Worm (Caenorhabditis elegans): Measurements from ENCODE around the gene dod-17.
A peak's percentile ranks its signal among the peaks of the same experiment; 100 is the strongest.

The dod-17 gene

DNA sequence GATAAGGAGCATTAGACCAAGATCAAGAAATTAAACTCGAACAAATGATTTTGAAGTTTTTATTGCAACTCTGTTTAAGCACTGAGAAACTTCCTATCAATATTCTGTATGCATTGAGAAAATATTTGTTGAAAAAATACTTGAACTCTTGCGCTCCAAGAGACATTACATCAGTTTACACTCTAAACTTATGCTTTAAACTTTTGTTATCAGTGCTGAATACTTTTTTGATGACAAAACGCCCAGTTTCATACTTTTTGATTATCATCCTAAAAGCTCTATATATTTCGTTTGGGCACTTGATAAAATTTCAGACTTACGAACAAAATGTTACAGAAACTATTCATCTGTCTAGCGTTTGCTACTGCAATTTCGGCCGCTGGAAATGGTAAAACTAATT, at the start of gene dod-17:
Gene dod-17, plus strand, starts transcription at position 323 of the 400 bp plus-strand sequence.
- no peak for TF ChIP-seq T07F8.4 (tag; optimal IDR thresholded peaks at IDR 0.05)
- no peak for TF ChIP-seq bed-1 (GFP tag; IDR thresholded peaks at IDR 0.05)
- TF ChIP-seq nhr-27 (tag; optimal IDR thresholded peaks at IDR 0.05) = no peak
- TF ChIP-seq B0261.1 (tag; optimal IDR thresholded peaks at IDR 0.05) = no peak

DNA sequence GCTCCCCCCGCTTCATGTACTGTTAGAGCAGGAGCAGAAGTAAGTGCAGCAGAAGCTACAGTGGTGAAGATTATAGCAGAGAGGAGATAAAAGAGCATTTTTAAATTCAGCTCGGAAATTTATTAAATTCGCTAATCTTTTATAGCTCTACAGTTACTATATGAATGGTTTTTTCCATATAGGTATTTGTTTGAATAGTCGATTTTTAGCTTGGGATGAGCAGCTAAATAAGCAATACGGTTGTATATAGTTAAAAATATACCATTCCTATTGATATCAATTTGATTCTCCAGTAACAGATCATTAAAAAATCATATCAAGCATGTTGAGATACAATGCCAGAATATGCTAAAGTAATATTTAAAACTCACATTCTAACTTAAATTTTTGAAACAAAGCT, 49.5 kb upstream of the dod-17 start, which contains the start of gene srlf-5:
Gene srlf-5, minus strand, starts transcription at position 101 of the 400 bp plus-strand sequence.
- TF ChIP-seq egl-18 (GFP tag; IDR thresholded peaks at IDR 0.05) = no peak
- TF ChIP-seq nfya-2 (GFP tag; IDR thresholded peaks at IDR 0.05) = no peak
- TF ChIP-seq D2030.7 (GFP tag; IDR thresholded peaks at IDR 0.05) = no peak
- TF ChIP-seq nfyb-1 (GFP tag; IDR thresholded peaks at IDR 0.05) = no peak
- TF ChIP-seq chd-7 (tag; optimal IDR thresholded peaks at IDR 0.05) = no peak
- TF ChIP-seq C17E4.6 (GFP tag; IDR thresholded peaks at IDR 0.05) = no peak
- TF ChIP-seq ceh-27 (GFP tag; optimal IDR thresholded peaks at IDR 0.05) = no peak
- TF ChIP-seq xnd-1 (tag; optimal IDR thresholded peaks at IDR 0.05) = no peak
- TF ChIP-seq rpc-1 (optimal IDR thresholded peaks at IDR 0.05) = no peak
- no peak for TF ChIP-seq rpc-1 (tag; optimal IDR thresholded peaks at IDR 0.05)
- TF ChIP-seq mes-4 (tag; optimal IDR thresholded peaks at IDR 0.05) = no peak
- no peak for TF ChIP-seq lin-26 (GFP tag; IDR thresholded peaks at IDR 0.05)
- TF ChIP-seq ekl-4 (GFP tag; IDR thresholded peaks at IDR 0.05) = no peak
- no peak for TF ChIP-seq ama-1 (optimal IDR thresholded peaks at IDR 0.05)
- TF ChIP-seq ama-1 (GFP tag; optimal IDR thresholded peaks at IDR 0.05) = no peak
- TF ChIP-seq him-1 (tag; optimal IDR thresholded peaks at IDR 0.05) = no peak
- TF ChIP-seq hsf-1 (GFP tag; IDR thresholded peaks at IDR 0.05) = no peak

DNA sequence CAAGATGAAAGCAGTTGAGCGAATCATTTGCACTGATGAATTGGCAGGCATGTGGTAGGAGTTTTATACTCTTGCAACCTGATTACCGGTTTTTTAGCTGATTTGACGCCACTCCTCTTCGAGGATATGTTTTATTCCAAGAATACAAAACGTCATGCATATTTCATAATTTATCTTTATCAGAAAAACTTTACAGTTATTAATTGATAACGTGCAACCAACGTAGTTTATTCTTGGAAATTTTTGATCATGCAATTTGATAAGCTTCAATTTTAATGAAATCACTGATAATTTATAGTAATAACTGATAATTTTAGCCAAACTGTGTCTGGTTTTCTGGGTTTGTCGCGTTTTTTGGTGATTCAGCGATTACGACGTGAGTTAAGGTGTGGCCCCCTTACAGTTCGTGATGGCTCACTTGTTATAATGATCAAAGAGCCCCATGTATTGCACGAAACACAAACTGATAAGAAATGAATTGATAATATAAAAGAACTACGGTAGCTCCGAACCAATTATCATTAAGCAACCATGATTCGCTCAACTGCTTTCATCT, 39.8 kb upstream of the dod-17 start, which contains the start of the genes cld-1 and dod-21:
Gene cld-1, minus strand, starts transcription at position 51 of the 556 bp plus-strand sequence.
Gene dod-21, plus strand, starts transcription at position 518 of the 556 bp plus-strand sequence.
- TF ChIP-seq nfyb-1 (GFP tag; IDR thresholded peaks at IDR 0.05) (peak; percentile 78), snpc-4 (GFP tag; optimal IDR thresholded peaks at IDR 0.05) (no peak), snpc-4 (tag; optimal IDR thresholded peaks at IDR 0.05) (no peak), pha-4 (tag; optimal IDR thresholded peaks at IDR 0.05) (no peak), B0336.3 (GFP tag; IDR thresholded peaks at IDR 0.05) (no peak), nfya-2 (GFP tag; IDR thresholded peaks at IDR 0.05) (no peak), F49E8.2 (tag; optimal IDR thresholded peaks at IDR 0.05; ENCODE audit: insufficient read depth) (no peak), F39B2.1 (GFP tag; IDR thresholded peaks at IDR 0.05) (no peak), Y56A3A.18 (GFP tag; IDR thresholded peaks at IDR 0.05) (no peak), ZK185.1 (tag; optimal IDR thresholded peaks at IDR 0.05; ENCODE audit: poor library complexity, severe bottlenecking) (no peak), ekl-4 (GFP tag; IDR thresholded peaks at IDR 0.05) (no peak), nhr-80 (tag; optimal IDR thresholded peaks at IDR 0.05) (peak; percentile 69), rpc-1 (optimal IDR thresholded peaks at IDR 0.05) (no peak), rpc-1 (tag; optimal IDR thresholded peaks at IDR 0.05) (no peak), B0019.2 (GFP tag; conservative IDR thresholded peaks at IDR 0.05) (no peak)

DNA sequence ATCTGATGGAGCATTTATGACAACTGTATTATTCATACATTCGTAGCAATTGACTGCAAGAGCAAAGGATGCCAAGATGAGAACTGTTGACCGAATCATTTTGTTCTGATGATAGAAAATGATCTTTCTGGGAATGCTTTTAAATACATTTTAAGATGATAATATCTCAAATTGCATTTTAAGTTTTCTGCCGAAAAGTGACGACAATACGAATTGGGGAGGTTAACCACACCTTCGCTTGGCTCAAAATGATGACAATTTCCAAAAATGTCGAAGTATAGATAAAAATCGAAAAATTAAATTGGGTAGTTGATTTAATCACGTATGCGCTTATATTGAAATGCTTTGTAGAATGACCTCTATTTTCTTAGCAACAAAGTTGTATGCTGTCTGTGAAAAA, 34.8 kb upstream of the dod-17 start, which contains the start of gene dod-24:
Gene dod-24, minus strand, starts transcription at position 101 of the 400 bp plus-strand sequence.
- TF ChIP-seq ceh-27 (GFP tag; optimal IDR thresholded peaks at IDR 0.05) = no peak
- no peak for TF ChIP-seq nfya-1 (tag; optimal IDR thresholded peaks at IDR 0.05; ENCODE audit: borderline replicate concordance, insufficient read depth)
- TF ChIP-seq cebp-2 (GFP tag; IDR thresholded peaks at IDR 0.05) = no peak
- TF ChIP-seq dox-1 (GFP tag; IDR thresholded peaks at IDR 0.05) = no peak
- no peak for TF ChIP-seq lin-40 (tag; optimal IDR thresholded peaks at IDR 0.05)
- no peak for TF ChIP-seq B0019.2 (GFP tag; conservative IDR thresholded peaks at IDR 0.05)
- no peak for TF ChIP-seq snpc-1.3 (tag; optimal IDR thresholded peaks at IDR 0.05; ENCODE audit: insufficient read depth)
- TF ChIP-seq ztf-3 (GFP tag; optimal IDR thresholded peaks at IDR 0.05) = no peak
- no peak for TF ChIP-seq nhr-120 (GFP tag; IDR thresholded peaks at IDR 0.05)
- TF ChIP-seq D2030.7 (GFP tag; IDR thresholded peaks at IDR 0.05) = no peak
- no peak for TF ChIP-seq B0035.1 (tag; optimal IDR thresholded peaks at IDR 0.05)
- no peak for TF ChIP-seq ceh-91 (GFP tag; IDR thresholded peaks at IDR 0.05)
- TF ChIP-seq sdz-38 (tag; optimal IDR thresholded peaks at IDR 0.05) = no peak
- no peak for TF ChIP-seq zim-3 (tag; optimal IDR thresholded peaks at IDR 0.05)

All from whole organism, young adult.